Fruit fly (Drosophila melanogaster): ENCODE measurements around the gene MED27.

DNA sequence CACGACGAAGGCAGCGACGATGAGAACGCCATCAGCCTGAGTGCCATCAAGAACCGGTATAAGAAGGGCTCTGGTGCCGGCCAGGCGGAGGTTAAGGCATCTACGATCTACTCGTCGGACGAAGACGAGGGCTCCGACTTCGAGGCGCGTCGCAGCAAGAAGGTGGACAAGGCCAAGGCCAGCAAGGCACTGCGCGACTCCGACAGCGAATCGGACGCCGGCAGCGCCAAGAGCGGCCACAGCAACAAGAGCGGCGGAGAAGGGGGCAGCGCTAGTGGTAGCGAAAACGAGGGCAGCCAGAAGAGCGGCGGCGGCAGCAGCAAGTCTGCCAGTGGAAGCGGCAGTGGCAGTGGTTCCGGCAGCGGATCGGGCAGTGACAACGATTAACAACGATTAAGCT lies 39.5 kb upstream of the MED27 start:
- TF ChIP-seq CTCF (optimal IDR thresholded peaks at IDR 0.05) = no peak
- TF ChIP-seq CG8478 (optimal IDR thresholded peaks at IDR 0.05) = no peak

Data from S2 (cell line).